Worm (Caenorhabditis elegans): ENCODE data around the gene glb-4.

- TF ChIP-seq ztf-11 (tag; optimal IDR thresholded peaks at IDR 0.05) (no peak), unc-62 (GFP tag; optimal IDR thresholded peaks at IDR 0.05) (no peak), mep-1 (tag; optimal IDR thresholded peaks at IDR 0.05) (no peak), sem-2 (GFP tag; optimal IDR thresholded peaks at IDR 0.05) (no peak), elt-3 (tag; optimal IDR thresholded peaks at IDR 0.05) (no peak), nhr-76 (tag; optimal IDR thresholded peaks at IDR 0.05) (no peak), nhr-12 (tag; optimal IDR thresholded peaks at IDR 0.05) (no peak)
Measured at ce11 chrII:11153080-11153479, 42.1 kb upstream of the glb-4 start.

Data from whole organism, mixed stage, embryonic.